Worm (Caenorhabditis elegans): ENCODE measurements around the gene eif-2A.

eif-2A gene

ce11 chrII:10382247-10382646, 34.4 kb upstream of the eif-2A start (continued):
- no peak for TF ChIP-seq sdz-38 (tag; optimal IDR thresholded peaks at IDR 0.05)
- no peak for TF ChIP-seq ztf-3 (GFP tag; optimal IDR thresholded peaks at IDR 0.05)
- TF ChIP-seq lin-35 (GFP tag; optimal IDR thresholded peaks at IDR 0.05): no peak
- 0 out of 2 replicates have a peak, but pooled peaks have one; percentile 45 for TF ChIP-seq let-526 (GFP tag; IDR thresholded peaks at IDR 0.05)
- no peak for TF ChIP-seq madf-3 (GFP tag; IDR thresholded peaks at IDR 0.05)
- no peak for TF ChIP-seq F10E7.11 (tag; optimal IDR thresholded peaks at IDR 0.05)
- TF ChIP-seq F33H1.4 (GFP tag; IDR thresholded peaks at IDR 0.05): no peak
- no peak for TF ChIP-seq T26A5.8 (tag; optimal IDR thresholded peaks at IDR 0.05)
- TF ChIP-seq lag-1 (GFP tag; IDR thresholded peaks at IDR 0.05): no peak
- no peak for TF ChIP-seq ztf-6 (GFP tag; IDR thresholded peaks at IDR 0.05)
- TF ChIP-seq pha-4 (tag; optimal IDR thresholded peaks at IDR 0.05): no peak
- no peak for TF ChIP-seq ceh-91 (GFP tag; IDR thresholded peaks at IDR 0.05)
- no peak for TF ChIP-seq snpc-4 (GFP tag; optimal IDR thresholded peaks at IDR 0.05)
- peak in 2 of 4 experiments; percentile 41 to 82 for TF ChIP-seq snpc-4 (tag; optimal IDR thresholded peaks at IDR 0.05)
- no peak for TF ChIP-seq attf-3 (GFP tag; conservative IDR thresholded peaks at IDR 0.05)
- no peak for TF ChIP-seq rpc-1 (optimal IDR thresholded peaks at IDR 0.05)
- TF ChIP-seq rpc-1 (tag; optimal IDR thresholded peaks at IDR 0.05): no peak
- no peak for TF ChIP-seq athp-1 (tag; optimal IDR thresholded peaks at IDR 0.05)
- no peak for TF ChIP-seq ztf-22 (GFP tag; optimal IDR thresholded peaks at IDR 0.05)
- TF ChIP-seq Y53F4B.3 (GFP tag; IDR thresholded peaks at IDR 0.05): no peak
- no peak for TF ChIP-seq Y79H2A.3 (GFP tag; conservative IDR thresholded peaks at IDR 0.05)
- TF ChIP-seq nhr-90 (tag; optimal IDR thresholded peaks at IDR 0.05): no peak
- no peak for TF ChIP-seq mes-4 (tag; optimal IDR thresholded peaks at IDR 0.05)
- peak; percentile 73 for TF ChIP-seq dox-1 (GFP tag; IDR thresholded peaks at IDR 0.05)
- peak; percentile 81 for TF ChIP-seq zfh-2 (GFP tag; conservative IDR thresholded peaks at IDR 0.05)
- TF ChIP-seq Y67H2A.10 (GFP tag; conservative IDR thresholded peaks at IDR 0.05): no peak
- TF ChIP-seq madf-6 (GFP tag; IDR thresholded peaks at IDR 0.05): no peak
- TF ChIP-seq dpff-1 (tag; optimal IDR thresholded peaks at IDR 0.05): no peak
- no peak for TF ChIP-seq nfya-2 (GFP tag; IDR thresholded peaks at IDR 0.05)
- no peak for TF ChIP-seq repo-1 (tag; optimal IDR thresholded peaks at IDR 0.05)
- TF ChIP-seq lin-54 (GFP tag; optimal IDR thresholded peaks at IDR 0.05): peak; percentile 20
- TF ChIP-seq ceh-27 (GFP tag; optimal IDR thresholded peaks at IDR 0.05): peak; percentile 18
- no peak for TF ChIP-seq F57A8.1 (GFP tag; optimal IDR thresholded peaks at IDR 0.05)
- no peak for TF ChIP-seq aptf-2 (GFP tag; conservative IDR thresholded peaks at IDR 0.05)
- TF ChIP-seq ztf-28 (GFP tag; IDR thresholded peaks at IDR 0.05): no peak
- no peak for TF ChIP-seq unc-130 (GFP tag; optimal IDR thresholded peaks at IDR 0.05)
- no peak for TF ChIP-seq T07F8.4 (tag; optimal IDR thresholded peaks at IDR 0.05)
- no peak for TF ChIP-seq him-1 (tag; optimal IDR thresholded peaks at IDR 0.05)
- TF ChIP-seq nhr-80 (tag; optimal IDR thresholded peaks at IDR 0.05): peak; percentile 70
- TF ChIP-seq aptf-3 (GFP tag; IDR thresholded peaks at IDR 0.05): no peak
- no peak for TF ChIP-seq die-1 (tag; optimal IDR thresholded peaks at IDR 0.05)
- TF ChIP-seq B0336.3 (GFP tag; IDR thresholded peaks at IDR 0.05): no peak; the same call in 1 of the 2 replicates
- no peak for TF ChIP-seq hlh-12 (tag; optimal IDR thresholded peaks at IDR 0.05)
- TF ChIP-seq hlh-26 (GFP tag; conservative IDR thresholded peaks at IDR 0.05): no peak
- no peak for TF ChIP-seq snpc-3.4 (tag; optimal IDR thresholded peaks at IDR 0.05)
- TF ChIP-seq dpl-1 (GFP tag; optimal IDR thresholded peaks at IDR 0.05): no peak
- no peak for TF ChIP-seq ekl-4 (GFP tag; IDR thresholded peaks at IDR 0.05)
- TF ChIP-seq C17E4.6 (GFP tag; IDR thresholded peaks at IDR 0.05): no peak
- peak; percentile 26 for TF ChIP-seq attf-5 (GFP tag; optimal IDR thresholded peaks at IDR 0.05)
